Worm (Caenorhabditis elegans) whole organism, L4 larva: Measurements from ENCODE around the gene lpr-6.

Experiments used
- D1046.2 ChIP-seq: fragments of 200-800 bp; sonication (Bioruptor generic); IDR thresholded peaks from 2 replicates; pipeline ENCODE4 v1.3.6; 2022; ENCODE audit warnings: missing genetic modification characterization, missing compliant biosample characterization
- F10B5.3 ChIP-seq: sonication (generic microtip); optimal IDR thresholded peaks from 2 replicates; lab custom pipeline; 2016; ENCODE audit warnings: mild to moderate bottlenecking, missing genetic modification characterization, missing compliant biosample characterization
- F26F4.8 ChIP-seq: fragments of 200-800 bp; sonication (Bioruptor generic); conservative IDR thresholded peaks from 2 replicates; pipeline ENCODE4 v1.3.6; 2022; ENCODE audit warnings: missing genetic modification characterization, missing compliant biosample characterization
- Y75B8A.6 ChIP-seq: fragments of 200-800 bp; sonication (Bioruptor generic); IDR thresholded peaks from 2 replicates; pipeline ENCODE4 v1.3.6; 2022; ENCODE audit warnings: missing genetic modification reagents, missing genetic modification characterization, missing compliant biosample characterization
- ZK546.5 ChIP-seq, 2 experiments: sonication (generic microtip); optimal IDR thresholded peaks; 2 replicates each; lab custom pipeline; 2017; ENCODE audit warnings: missing biosample characterization in 2 of 2, missing genetic modification characterization in 2 of 2
- aha-1 ChIP-seq: fragments of 150-350 bp; peaks from one replicate; lab custom pipeline; 2014; ENCODE audit warnings: missing biosample characterization, missing genetic modification characterization
- ceh-44 ChIP-seq: fragments of 200-800 bp; sonication (Bioruptor generic); IDR thresholded peaks from 2 replicates; pipeline ENCODE4 v1.3.6; 2022; ENCODE audit warnings: missing genetic modification reagents, missing genetic modification characterization, missing compliant biosample characterization
- ctbp-1 ChIP-seq: fragments of 200-800 bp; sonication (Bioruptor generic); IDR thresholded peaks from 2 replicates; pipeline ENCODE4 v1.3.6; 2022; ENCODE audit warnings: missing genetic modification reagents, missing genetic modification characterization, missing compliant biosample characterization
- dmd-8 ChIP-seq: fragments of 200-800 bp; sonication (Bioruptor generic); IDR thresholded peaks from 2 replicates; pipeline ENCODE4 v1.3.6; 2022; ENCODE audit warnings: missing genetic modification characterization, missing compliant biosample characterization
- dpl-1 ChIP-seq: fragments of 150-350 bp; optimal IDR thresholded peaks from 2 replicates; lab custom pipeline; 2014; ENCODE audit warnings: missing biosample characterization, missing genetic modification reagents, missing genetic modification characterization
- duxl-1 ChIP-seq: sonication (generic microtip); optimal IDR thresholded peaks from 2 replicates; lab custom pipeline; 2016; ENCODE audit warnings: mild to moderate bottlenecking, missing genetic modification characterization, moderate library complexity, missing compliant biosample characterization; ENCODE audit not compliant: poor library complexity
- dve-1 ChIP-seq: sonication (generic microtip); optimal IDR thresholded peaks from 2 replicates; lab custom pipeline; 2017; ENCODE audit warnings: antibody characterized with exemption, mild to moderate bottlenecking, missing genetic modification characterization, missing compliant biosample characterization; ENCODE audit not compliant: insufficient read depth
- fkh-10 ChIP-seq: fragments of 150-350 bp; optimal IDR thresholded peaks from 2 replicates; lab custom pipeline; 2014; ENCODE audit warnings: missing biosample characterization, missing genetic modification reagents, missing genetic modification characterization
- hif-1 ChIP-seq, 2 experiments: sonication (generic microtip); optimal IDR thresholded peaks; 2 replicates each; lab custom pipeline; 2016 to 2017; ENCODE audit warnings: missing compliant biosample characterization in 2 of 2, missing genetic modification characterization in 2 of 2, missing genetic modification reagents in 2 of 2, missing genotype in 2 of 2, mild to moderate bottlenecking in 1 of 2
- hlh-11 ChIP-seq: fragments of 200-800 bp; sonication (Bioruptor generic); optimal IDR thresholded peaks from 2 replicates; lab custom pipeline; 2018; ENCODE audit warnings: mild to moderate bottlenecking, missing genetic modification characterization, missing compliant biosample characterization
- hlh-30 ChIP-seq: sonication (generic microtip); optimal IDR thresholded peaks from 2 replicates; lab custom pipeline; 2017; ENCODE audit warnings: antibody characterized with exemption, mild to moderate bottlenecking, missing genetic modification characterization, missing compliant biosample characterization; ENCODE audit not compliant: insufficient read depth
- hmg-1.1 ChIP-seq: fragments of 200-800 bp; sonication (Bioruptor generic); IDR thresholded peaks from 2 replicates; pipeline ENCODE4 v1.3.6; 2022; ENCODE audit warnings: missing genetic modification reagents, missing genetic modification characterization, missing compliant biosample characterization
- lin-38 ChIP-seq: fragments of 200-800 bp; sonication (Bioruptor generic); IDR thresholded peaks from 2 replicates; pipeline ENCODE4 v1.3.6; 2022; ENCODE audit warnings: missing genetic modification reagents, missing genetic modification characterization, missing compliant biosample characterization
- lsy-2 ChIP-seq, 2 experiments: fragments of 150-350 bp in 1 of 2; sonication (generic microtip) in 1 of 2; optimal IDR thresholded peaks; 2 replicates each; lab custom pipeline; 2014 to 2017; ENCODE audit warnings: missing biosample characterization in 2 of 2, missing genetic modification characterization in 2 of 2
- madf-5 ChIP-seq, 2 experiments: fragments of 200-800 bp; sonication (Bioruptor generic); IDR thresholded peaks; 2 replicates each; pipeline ENCODE4 v1.3.6; 2022; ENCODE audit warnings: missing compliant biosample characterization in 2 of 2, missing genetic modification characterization in 2 of 2
- madf-9 ChIP-seq: fragments of 200-800 bp; sonication (Bioruptor generic); conservative IDR thresholded peaks from 2 replicates; pipeline ENCODE4 v1.3.6; 2022; ENCODE audit warnings: missing genetic modification reagents, missing genetic modification characterization, missing compliant biosample characterization
- mep-1 ChIP-seq: fragments of 150-350 bp; sonication (generic microtip); optimal IDR thresholded peaks from 3 replicates; lab custom pipeline; 2014; ENCODE audit warnings: missing biosample characterization, missing genetic modification characterization
- nhr-237 ChIP-seq: sonication (generic microtip); optimal IDR thresholded peaks from 2 replicates; lab custom pipeline; 2017; ENCODE audit warnings: missing biosample characterization, missing genetic modification characterization
- nhr-28 ChIP-seq: fragments of 150-350 bp; optimal IDR thresholded peaks from 2 replicates; lab custom pipeline; 2014; ENCODE audit warnings: missing biosample characterization, missing genetic modification characterization
- nhr-42 ChIP-seq: fragments of 200-800 bp; sonication (Bioruptor generic); IDR thresholded peaks from 2 replicates; pipeline ENCODE4 v1.3.6; 2022; ENCODE audit warnings: missing genetic modification characterization, missing compliant biosample characterization
- nhr-48 ChIP-seq: sonication (generic microtip); optimal IDR thresholded peaks from 2 replicates; lab custom pipeline; 2016; ENCODE audit warnings: mild to moderate bottlenecking, missing genetic modification characterization, missing compliant biosample characterization
- nhr-76 ChIP-seq: fragments of 150-350 bp; optimal IDR thresholded peaks from 2 replicates; lab custom pipeline; 2014; ENCODE audit warnings: missing biosample characterization, missing genetic modification characterization
- nhr-77 ChIP-seq: fragments of 150-350 bp; optimal IDR thresholded peaks from 2 replicates; lab custom pipeline; 2014; ENCODE audit warnings: missing biosample characterization, missing genetic modification characterization
- pha-4 ChIP-seq, 2 experiments: fragments of 150-350 bp in 1 of 2; fragments of 200-800 bp in 1 of 2; sonication (Bioruptor generic) in 1 of 2; IDR thresholded peaks in 1 of 2; optimal IDR thresholded peaks in 1 of 2; 2 replicates each; pipeline versions ENCODE4 v1.3.6 to Lab custom; 2014 to 2022; ENCODE audit warnings: missing genetic modification characterization in 2 of 2, missing genetic modification reagents in 2 of 2, missing biosample characterization in 1 of 2, missing compliant biosample characterization in 1 of 2
- pqm-1 ChIP-seq: sonication (generic microtip); optimal IDR thresholded peaks from 2 replicates; lab custom pipeline; 2017; ENCODE audit warnings: missing biosample characterization, missing genetic modification characterization
- saeg-2 ChIP-seq: fragments of 200-800 bp; sonication (Bioruptor generic); IDR thresholded peaks from 2 replicates; pipeline ENCODE4 v1.3.6; 2022; ENCODE audit warnings: missing genetic modification reagents, missing genetic modification characterization, missing compliant biosample characterization
- set-16 ChIP-seq: fragments of 200-800 bp; sonication (Bioruptor generic); IDR thresholded peaks from 2 replicates; pipeline ENCODE4 v1.3.6; 2022; ENCODE audit warnings: missing genetic modification reagents, missing genetic modification characterization, missing compliant biosample characterization
- unc-39 ChIP-seq: sonication (generic microtip); optimal IDR thresholded peaks from 2 replicates; lab custom pipeline; 2017; ENCODE audit warnings: missing biosample characterization, missing genetic modification characterization
- unc-62 ChIP-seq, 3 experiments: fragments of 150-350 bp in 1 of 3; sonication (generic microtip); optimal IDR thresholded peaks in 2 of 3; peaks in 1 of 3; 1 replicate in 1 of 3; 2 replicates in 2 of 3; lab custom pipeline; 2014 to 2017; ENCODE audit warnings: missing biosample characterization in 3 of 3, missing genetic modification characterization in 3 of 3, missing genetic modification reagents in 3 of 3, missing genotype in 1 of 3
- zfp-3 ChIP-seq: fragments of 200-800 bp; sonication (Bioruptor generic); conservative IDR thresholded peaks from 2 replicates; pipeline ENCODE4 v1.3.6; 2022; ENCODE audit warnings: missing genetic modification reagents, missing genetic modification characterization, missing compliant biosample characterization

The lpr-6 gene

ce11 chrX:11031047-11031695, 28.6 kb upstream of the lpr-6 start (continued):
- TF ChIP-seq ctbp-1 (GFP tag; lab: Robert Waterston, UW) (peak; percentile 96), dve-1 (peak; percentile 92), F26F4.8 (GFP tag; lab: Robert Waterston, UW) (no peak), madf-5 (GFP tag; IDR thresholded peaks at IDR 0.05; lab: Robert Waterston, UW) (0 out of 4 replicates have a peak, but pooled peaks of 1 of the 2 experiments have one; percentile 24), pha-4 (GFP tag; IDR thresholded peaks at IDR 0.05; lab: Robert Waterston, UW) (peak; percentile 79), pha-4 (tag; optimal IDR thresholded peaks at IDR 0.05; lab: Kevin White, UChicago) (peak; percentile 73), nhr-237 (tag; lab: Kevin White, UChicago) (peak; percentile 40), nhr-42 (no peak), lin-38 (GFP tag; lab: Robert Waterston, UW) (peak; percentile 52), hmg-1.1 (peak; percentile 87), Y75B8A.6 (GFP tag; lab: Robert Waterston, UW) (no peak), unc-39 (no peak), hlh-11 (peak; percentile 94)

ce11 chrX:11031869-11032268, 27.9 kb upstream of the lpr-6 start:
- TF ChIP-seq F10B5.3: no peak
- TF ChIP-seq set-16 (GFP tag; lab: Robert Waterston, UW): peak; percentile 49
- peak in 1 of 2 experiments; percentile 22 for TF ChIP-seq unc-62 (GFP tag; optimal IDR thresholded peaks at IDR 0.05 in 1 of 2; lab: Kevin White, UChicago)
- TF ChIP-seq unc-62 (tag; optimal IDR thresholded peaks at IDR 0.05; lab: Kevin White, UChicago): no peak
- 0 out of 2 replicates have a peak, but pooled peaks have one; percentile 42 for TF ChIP-seq ctbp-1 (GFP tag; lab: Robert Waterston, UW)
- no peak for TF ChIP-seq mep-1 (tag; lab: Kevin White, UChicago)
- TF ChIP-seq, all 104 proteins: peak for 3

- TF ChIP-seq dpl-1: no peak
- TF ChIP-seq dmd-8 (GFP tag; lab: Robert Waterston, UW): no peak
- TF ChIP-seq hmg-1.1: no peak
- TF ChIP-seq, all 104 proteins: peak for 0
Observed at ce11 chrX:11032412-11032811, 27.4 kb upstream of the lpr-6 start.

- TF ChIP-seq aha-1 (tag; lab: Kevin White, UChicago) (peak; percentile 93), unc-62 (GFP tag; optimal IDR thresholded peaks at IDR 0.05 in 1 of 2; lab: Kevin White, UChicago) (peak in 1 of 2 experiments; percentile 38), unc-62 (tag; optimal IDR thresholded peaks at IDR 0.05; lab: Kevin White, UChicago) (no peak), pqm-1 (tag; lab: Kevin White, UChicago) (no peak)
Observed at ce11 chrX:11033128-11033951, 26.5 kb upstream of the lpr-6 start.

- peak; percentile 64 for TF ChIP-seq aha-1 (tag; lab: Kevin White, UChicago)
- peak in 1 of 2 experiments; percentile 51 for TF ChIP-seq unc-62 (GFP tag; optimal IDR thresholded peaks at IDR 0.05 in 1 of 2; lab: Kevin White, UChicago)
- no peak for TF ChIP-seq unc-62 (tag; optimal IDR thresholded peaks at IDR 0.05; lab: Kevin White, UChicago)
- TF ChIP-seq zfp-3 (GFP tag; lab: Robert Waterston, UW): no peak
Observed at ce11 chrX:11033952-11034287, 25.9 kb upstream of the lpr-6 start.

ce11 chrX:11034430-11035117, 25.2 kb upstream of the lpr-6 start:
- peak; percentile 35 for TF ChIP-seq fkh-10 (GFP tag; lab: Kevin White, UChicago)
- no peak for TF ChIP-seq duxl-1
- TF ChIP-seq lsy-2 (tag; optimal IDR thresholded peaks at IDR 0.05; lab: Kevin White, UChicago): peak in 1 of 2 experiments; percentile 47
- peak; percentile 72 for TF ChIP-seq set-16 (GFP tag; lab: Robert Waterston, UW)
- TF ChIP-seq unc-62 (GFP tag; optimal IDR thresholded peaks at IDR 0.05 in 1 of 2; lab: Kevin White, UChicago): peak in 1 of 2 experiments; percentile 93
- TF ChIP-seq unc-62 (tag; optimal IDR thresholded peaks at IDR 0.05; lab: Kevin White, UChicago): no peak
- peak; percentile 16 for TF ChIP-seq hlh-30 (tag; lab: Kevin White, UChicago)
- no peak for TF ChIP-seq madf-9 (GFP tag; lab: Robert Waterston, UW)
- peak; percentile 11 for TF ChIP-seq nhr-28 (tag; lab: Kevin White, UChicago)
- TF ChIP-seq saeg-2: no peak
- TF ChIP-seq ceh-44 (GFP tag; lab: Robert Waterston, UW): 0 out of 2 replicates have a peak, but pooled peaks have one; percentile 14
- TF ChIP-seq D1046.2: no peak
- no peak for TF ChIP-seq nhr-77 (tag; lab: Kevin White, UChicago)
- TF ChIP-seq ZK546.5 (tag; optimal IDR thresholded peaks at IDR 0.05; lab: Kevin White, UChicago): no peak
- peak; percentile 50 for TF ChIP-seq mep-1 (tag; lab: Kevin White, UChicago)
- TF ChIP-seq hif-1 (tag; optimal IDR thresholded peaks at IDR 0.05; lab: Kevin White, UChicago): peak in 1 of 2 experiments; percentile 42
- no peak for TF ChIP-seq nhr-48 (tag; lab: Kevin White, UChicago)
- TF ChIP-seq hlh-11: peak; percentile 30
- no peak for TF ChIP-seq nhr-76
